ENCODE assay signal across 5 worm cellular contexts in genomic region chrV:658140-658539, ce11.
TF ChIP-seq lines count a peak whose summit lies in the region.
"Not testable (repeated sequence)": the region's sequence is repeated elsewhere in the genome, so short reads cannot be mapped to it uniquely, and the experiment has no call there.

No protein-coding gene starts in this region.

TF ChIP-seq in whole organism, L4 larva, 104 proteins besides CTCF, POLR2A, EP300 and RAD21:
- peak; percentile 59; the same call in 1 of the 2 replicates for TF ChIP-seq lim-7 (GFP tag; IDR thresholded peaks at IDR 0.05; lab: Robert Waterston, UW)

TF ChIP-seq in whole organism, early embryonic, 17 proteins besides CTCF, POLR2A, EP300 and RAD21:
- TF ChIP-seq tbx-11 (GFP tag; IDR thresholded peaks at IDR 0.05; lab: Robert Waterston, UW) (peak; percentile 45; the same call in 1 of the 2 replicates), tbx-37 (GFP tag; conservative IDR thresholded peaks at IDR 0.05; lab: Robert Waterston, UW) (peak; percentile 75)
TF ChIP-seq in whole organism, early embryonic: peak in this region for 2; not testable (repeated sequence) for 15.

TF ChIP-seq in whole organism, late embryonic, 69 proteins besides CTCF, POLR2A, EP300 and RAD21:
- 0 out of 2 replicates have a peak, but pooled peaks have one; percentile 49 for TF ChIP-seq unc-3 (GFP tag; conservative IDR thresholded peaks at IDR 0.05; lab: Robert Waterston, UW)
- not testable (repeated sequence) for TF ChIP-seq unc-3 (tag; optimal IDR thresholded peaks at IDR 0.05; lab: Kevin White, UChicago)
TF ChIP-seq in whole organism, late embryonic: peak in this region for 1; not testable (repeated sequence) for 68.

TF ChIP-seq in whole organism, midembryonic, 9 proteins besides CTCF, POLR2A, EP300 and RAD21:
- TF ChIP-seq flt-1 (GFP tag; IDR thresholded peaks at IDR 0.05; lab: Robert Waterston, UW) = peak; percentile 68; the same call in 1 of the 2 replicates
- peak; percentile 59; the same call in 1 of the 2 replicates for TF ChIP-seq klf-2 (GFP tag; conservative IDR thresholded peaks at IDR 0.05; lab: Robert Waterston, UW)
TF ChIP-seq in whole organism, midembryonic: peak in this region for 2; not testable (repeated sequence) for 7.

TF ChIP-seq in whole organism, young adult, 124 proteins besides CTCF, POLR2A, EP300 and RAD21:
- TF ChIP-seq ceh-91 (GFP tag; IDR thresholded peaks at IDR 0.05; lab: Robert Waterston, UW) (peak; percentile 44; the same call in 1 of the 2 replicates), hsf-1 (GFP tag; IDR thresholded peaks at IDR 0.05; lab: Robert Waterston, UW) (0 out of 2 replicates have a peak, but pooled peaks have one; percentile 35), egrh-3 (GFP tag; IDR thresholded peaks at IDR 0.05; lab: Robert Waterston, UW) (peak; percentile 92), madf-3 (GFP tag; IDR thresholded peaks at IDR 0.05; lab: Robert Waterston, UW) (peak; percentile 74; the same call in 1 of the 2 replicates), Y53F4B.3 (GFP tag; IDR thresholded peaks at IDR 0.05; lab: Robert Waterston, UW) (peak; percentile 99; the same call in 1 of the 2 replicates)
